Fruit fly (Drosophila melanogaster) whole organism, embryonic: ENCODE measurements around the gene Iris.

Experiments
- Abd-B ChIP-seq: fragments of 200-800 bp; sonication (Bioruptor generic); optimal IDR thresholded peaks from 2 replicates; lab custom pipeline; 2018; ENCODE audit warnings: missing biosample characterization, mild to moderate bottlenecking, missing genetic modification characterization, moderate library complexity
- Antp ChIP-seq: fragments of 200-800 bp; sonication (Bioruptor generic); optimal IDR thresholded peaks from 3 replicates; lab custom pipeline; 2016; ENCODE audit warnings: missing biosample characterization, missing genetic modification characterization
- CG10565 ChIP-seq: fragments of 200-800 bp; sonication (Bioruptor generic); optimal IDR thresholded peaks from 3 replicates; lab custom pipeline; 2016; ENCODE audit warnings: missing biosample characterization, mild to moderate bottlenecking, missing genetic modification characterization
- CG11560 ChIP-seq: fragments of 200-800 bp; sonication (Bioruptor generic); IDR thresholded peaks from 3 replicates; pipeline ENCODE4 v1.3.6; 2022; ENCODE audit warnings: missing biosample characterization, missing genetic modification characterization
- CG11695 ChIP-seq: fragments of 200-800 bp; sonication (Bioruptor generic); IDR thresholded peaks from 3 replicates; pipeline ENCODE4 v1.3.6; 2022; ENCODE audit warnings: missing biosample characterization, missing genetic modification characterization
- CG12769 ChIP-seq: fragments of 200-800 bp; sonication (Bioruptor generic); optimal IDR thresholded peaks from 2 replicates; lab custom pipeline; 2019; ENCODE audit warnings: missing biosample characterization, mild to moderate bottlenecking, missing genetic modification characterization, moderate library complexity
- CG13424 ChIP-seq: fragments of 200-800 bp; sonication (Bioruptor generic); optimal IDR thresholded peaks from 2 replicates; lab custom pipeline; 2019; ENCODE audit warnings: missing biosample characterization, mild to moderate bottlenecking, missing genetic modification characterization, moderate library complexity
- CG14965 ChIP-seq: fragments of 200-800 bp; sonication (Bioruptor generic); optimal IDR thresholded peaks from 2 replicates; lab custom pipeline; 2016; ENCODE audit warnings: missing biosample characterization, missing genetic modification characterization, borderline replicate concordance
- CG15011 ChIP-seq: fragments of 200-800 bp; sonication (Bioruptor generic); optimal IDR thresholded peaks from 3 replicates; lab custom pipeline; 2018; ENCODE audit warnings: missing biosample characterization, mild to moderate bottlenecking, missing genetic modification characterization
- CG15479 ChIP-seq: fragments of 200-800 bp; sonication (Bioruptor generic); optimal IDR thresholded peaks from 3 replicates; lab custom pipeline; 2019; ENCODE audit warnings: missing biosample characterization, mild to moderate bottlenecking, missing genetic modification characterization, moderate library complexity
- CG15696 ChIP-seq: fragments of 200-800 bp; sonication (Bioruptor generic); optimal IDR thresholded peaks from 2 replicates; lab custom pipeline; 2019; ENCODE audit warnings: missing biosample characterization, mild to moderate bottlenecking, missing genetic modification characterization, moderate library complexity
- CG17359 ChIP-seq: fragments of 200-800 bp; sonication (Bioruptor generic); optimal IDR thresholded peaks from 3 replicates; lab custom pipeline; 2018; ENCODE audit warnings: missing biosample characterization, mild to moderate bottlenecking, missing genetic modification characterization, moderate library complexity
- CG4404 ChIP-seq: fragments of 200-800 bp; sonication (Bioruptor generic); IDR thresholded peaks from 2 replicates; pipeline ENCODE4 v1.3.6; 2022; ENCODE audit warnings: missing biosample characterization, missing genetic modification characterization
- CG6689 ChIP-seq: fragments of 200-800 bp; sonication (Bioruptor generic); IDR thresholded peaks from 2 replicates; pipeline ENCODE4 v1.3.6; 2022; ENCODE audit warnings: missing biosample characterization, missing genetic modification characterization
- CG7372 ChIP-seq: fragments of 200-800 bp; sonication (Bioruptor generic); IDR thresholded peaks from 2 replicates; pipeline ENCODE4 v1.3.6; 2022; ENCODE audit warnings: missing biosample characterization, missing genetic modification characterization
- CG8281 ChIP-seq: fragments of 200-800 bp; sonication (Bioruptor generic); optimal IDR thresholded peaks from 2 replicates; lab custom pipeline; 2018; ENCODE audit warnings: missing biosample characterization, mild to moderate bottlenecking, missing genetic modification characterization, moderate library complexity
- CoRest ChIP-seq: fragments of 200-800 bp; sonication (Bioruptor generic); optimal IDR thresholded peaks from 3 replicates; lab custom pipeline; 2018; ENCODE audit warnings: missing biosample characterization, mild to moderate bottlenecking, missing genetic modification characterization, moderate library complexity
- D ChIP-seq, 2 experiments: fragments of 200-800 bp in 1 of 2; fragments of >200 bp in 1 of 2; sonication (Bioruptor generic) in 1 of 2; optimal IDR thresholded peaks; 2 replicates in 1 of 2; 3 replicates in 1 of 2; lab custom pipeline; 2017; ENCODE audit warnings: mild to moderate bottlenecking in 1 of 2, missing biosample characterization in 1 of 2, missing genetic modification characterization in 1 of 2, missing genetic modification reagents in 1 of 2
- E2f2 ChIP-seq: fragments of 200-800 bp; sonication (Bioruptor generic); IDR thresholded peaks from 2 replicates; pipeline ENCODE4 v1.3.6; 2022; ENCODE audit warnings: missing biosample characterization, missing genetic modification characterization
- Ets97D ChIP-seq: fragments of 200-800 bp; sonication (Bioruptor generic); optimal IDR thresholded peaks from 3 replicates; lab custom pipeline; 2016; ENCODE audit warnings: missing biosample characterization, missing genetic modification characterization
- Gug ChIP-seq: fragments of 200-800 bp; sonication (Bioruptor generic); IDR thresholded peaks from 4 replicates; pipeline ENCODE4 v1.3.6; 2022; ENCODE audit warnings: missing biosample characterization, missing genetic modification characterization
- HLHmδ ChIP-seq: fragments of 200-800 bp; sonication (Bioruptor generic); optimal IDR thresholded peaks from 2 replicates; lab custom pipeline; 2018; ENCODE audit warnings: missing biosample characterization, mild to moderate bottlenecking, missing genetic modification characterization, moderate library complexity
- Meics ChIP-seq: fragments of 200-800 bp; sonication (Bioruptor generic); optimal IDR thresholded peaks from 2 replicates; lab custom pipeline; 2017; ENCODE audit warnings: missing biosample characterization, mild to moderate bottlenecking, missing genetic modification characterization
- Oaz ChIP-seq: fragments of 200-800 bp; sonication (Bioruptor generic); IDR thresholded peaks from 2 replicates; pipeline ENCODE4 v1.3.6; 2022; ENCODE audit warnings: missing biosample characterization, missing genetic modification characterization
- Oli ChIP-seq: fragments of 200-800 bp; sonication (Bioruptor generic); optimal IDR thresholded peaks from 2 replicates; lab custom pipeline; 2018; ENCODE audit warnings: missing biosample characterization, mild to moderate bottlenecking, missing genetic modification characterization, moderate library complexity
- Scr ChIP-seq: fragments of 200-800 bp; sonication (Bioruptor generic); IDR thresholded peaks from 2 replicates; pipeline ENCODE4 v1.3.6; 2022; ENCODE audit warnings: missing biosample characterization, missing genetic modification characterization; ENCODE audit not compliant: partially characterized antibody
- YL-1 ChIP-seq: fragments of 200-800 bp; sonication (Bioruptor generic); optimal IDR thresholded peaks from 3 replicates; lab custom pipeline; 2017; ENCODE audit warnings: missing biosample characterization, mild to moderate bottlenecking, missing genetic modification characterization
- ato ChIP-seq: fragments of 200-800 bp; sonication (Bioruptor generic); IDR thresholded peaks from 2 replicates; pipeline ENCODE4 v1.3.6; 2022; ENCODE audit warnings: missing biosample characterization, missing genetic modification characterization; ENCODE audit not compliant: partially characterized antibody
- bowl ChIP-seq: fragments of 200-800 bp; sonication (Bioruptor generic); IDR thresholded peaks from 2 replicates; pipeline ENCODE4 v1.3.6; 2022; ENCODE audit warnings: missing biosample characterization, missing genetic modification characterization
- btn ChIP-seq: fragments of 200-800 bp; sonication (Bioruptor generic); optimal IDR thresholded peaks from 2 replicates; lab custom pipeline; 2016; ENCODE audit warnings: missing biosample characterization, missing genetic modification characterization
- cg ChIP-seq: fragments of 200-800 bp; sonication (Bioruptor generic); optimal IDR thresholded peaks from 3 replicates; lab custom pipeline; 2019; ENCODE audit warnings: missing biosample characterization, mild to moderate bottlenecking, missing genetic modification characterization, moderate library complexity
- corto ChIP-seq: fragments of 200-800 bp; sonication (Bioruptor generic); optimal IDR thresholded peaks from 2 replicates; lab custom pipeline; 2016; ENCODE audit warnings: missing biosample characterization, mild to moderate bottlenecking, missing genetic modification characterization, moderate library complexity
- dan ChIP-seq: fragments of 200-800 bp; sonication (Bioruptor generic); IDR thresholded peaks from 2 replicates; pipeline ENCODE4 v1.3.6; 2022; ENCODE audit warnings: missing biosample characterization, missing genetic modification characterization
- dmrt11E ChIP-seq: fragments of 200-800 bp; sonication (Bioruptor generic); optimal IDR thresholded peaks from 3 replicates; lab custom pipeline; 2018; ENCODE audit warnings: missing biosample characterization, mild to moderate bottlenecking, missing genetic modification characterization, moderate library complexity
- fru ChIP-seq: fragments of >200 bp; optimal IDR thresholded peaks from 2 replicates; lab custom pipeline; 2017
- gce ChIP-seq: fragments of 200-800 bp; sonication (Bioruptor generic); IDR thresholded peaks from 3 replicates; pipeline ENCODE4 v1.3.6; 2022; ENCODE audit warnings: missing biosample characterization, missing genetic modification characterization
- ind ChIP-seq: fragments of 200-800 bp; sonication (Bioruptor generic); optimal IDR thresholded peaks from 3 replicates; lab custom pipeline; 2016; ENCODE audit warnings: missing biosample characterization, missing genetic modification characterization
- lmd ChIP-seq: fragments of 200-800 bp; sonication (Bioruptor generic); IDR thresholded peaks from 2 replicates; pipeline ENCODE4 v1.3.6; 2022; ENCODE audit warnings: missing biosample characterization, missing genetic modification characterization
- otp ChIP-seq: fragments of 200-800 bp; sonication (Bioruptor generic); IDR thresholded peaks from 3 replicates; pipeline ENCODE4, ENCODE4 v1.3.6; 2022; ENCODE audit warnings: missing biosample characterization, missing genetic modification characterization
- pho ChIP-seq: fragments of 200-800 bp; sonication (Bioruptor generic); optimal IDR thresholded peaks from 2 replicates; lab custom pipeline; 2016; ENCODE audit warnings: missing biosample characterization, missing genetic modification characterization
- row ChIP-seq: fragments of 200-800 bp; sonication (Bioruptor generic); IDR thresholded peaks from 3 replicates; pipeline ENCODE4 v1.3.6; 2022; ENCODE audit warnings: missing biosample characterization, missing genetic modification characterization
- sim ChIP-seq: fragments of 200-800 bp; sonication (Bioruptor generic); IDR thresholded peaks from 2 replicates; pipeline ENCODE4 v1.3.6; 2022; ENCODE audit warnings: missing biosample characterization, missing genetic modification characterization
- sr ChIP-seq: fragments of 200-800 bp; sonication (Bioruptor generic); IDR thresholded peaks from 3 replicates; pipeline ENCODE4 v1.3.6; 2022; ENCODE audit warnings: missing biosample characterization, missing genetic modification characterization
- stc ChIP-seq: fragments of 200-800 bp; sonication (Bioruptor generic); IDR thresholded peaks from 2 replicates; pipeline ENCODE4 v1.3.6; 2022; ENCODE audit warnings: missing biosample characterization, missing genetic modification characterization
- usp ChIP-seq: fragments of >200 bp; optimal IDR thresholded peaks from 2 replicates; lab custom pipeline; 2017; ENCODE audit warnings: missing biosample characterization, missing genetic modification characterization
- wor ChIP-seq: fragments of 200-800 bp; sonication (Bioruptor generic); IDR thresholded peaks from 2 replicates; pipeline ENCODE4 v1.3.6; 2022; ENCODE audit warnings: missing biosample characterization, missing genetic modification characterization
- yki ChIP-seq: fragments of >200 bp; optimal IDR thresholded peaks from 3 replicates; lab custom pipeline; 2018
- zen ChIP-seq: fragments of 200-800 bp; sonication (Bioruptor generic); optimal IDR thresholded peaks from 3 replicates; lab custom pipeline; 2018; ENCODE audit warnings: missing biosample characterization, mild to moderate bottlenecking, missing genetic modification characterization, moderate library complexity

Gene Iris

dm6 chr2L:1118880-1119809, 14.8 kb downstream of the Iris start (continued):
- TF ChIP-seq pho (GFP tag; lab: Kevin White, UChicago): peak; percentile 77
- TF ChIP-seq row: peak; percentile 98
- TF ChIP-seq sr (GFP tag; lab: Robert Waterston, UW): peak; percentile 48; the same call in 1 of the 3 replicates
- TF ChIP-seq cg (GFP tag; lab: Kevin White, UChicago): peak; percentile 14
- TF ChIP-seq D (optimal IDR thresholded peaks at IDR 0.05; lab: Kevin White, UChicago): no peak
- peak; percentile 32 for TF ChIP-seq D (GFP tag; optimal IDR thresholded peaks at IDR 0.05; lab: Kevin White, UChicago)
- no peak for TF ChIP-seq sim (GFP tag; lab: Robert Waterston, UW)
- TF ChIP-seq CG4404 (GFP tag; lab: Robert Waterston, UW): peak; percentile 66
- TF ChIP-seq btn (GFP tag; lab: Kevin White, UChicago): no peak
- peak; percentile 50 for TF ChIP-seq CG15011 (GFP tag; lab: Kevin White, UChicago)
- TF ChIP-seq CG8281 (tag; lab: Kevin White, UChicago): no peak
- peak; percentile 44 for TF ChIP-seq E2f2
- peak; percentile 87 for TF ChIP-seq corto (GFP tag; lab: Kevin White, UChicago)
- peak; percentile 85 for TF ChIP-seq CG6689
- TF ChIP-seq zen (tag; lab: Kevin White, UChicago): peak; percentile 55
- peak; percentile 93 for TF ChIP-seq CG12769 (tag; lab: Kevin White, UChicago)
- peak; percentile 47; the same call in 1 of the 2 replicates for TF ChIP-seq wor (GFP tag; lab: Robert Waterston, UW)
- TF ChIP-seq CG14965: no peak
- TF ChIP-seq stc: peak; percentile 64
- TF ChIP-seq Oli (tag; lab: Kevin White, UChicago): peak; percentile 64
- TF ChIP-seq Gug (GFP tag; lab: Robert Waterston, UW): peak; percentile 63; the same call in 2 of the 4 replicates
- no peak for TF ChIP-seq yki (lab: Kevin White, UChicago)
- TF ChIP-seq otp (GFP tag; lab: Robert Waterston, UW): peak; percentile 40; the same call in 1 of the 3 replicates
- TF ChIP-seq CG11560: peak; percentile 49
- no peak for TF ChIP-seq Scr
- peak; percentile 33 for TF ChIP-seq HLHmδ
- no peak for TF ChIP-seq CG15696 (tag; lab: Kevin White, UChicago)
- peak; percentile 40 for TF ChIP-seq Abd-B (GFP tag; lab: Kevin White, UChicago)
- TF ChIP-seq dan (GFP tag; lab: Robert Waterston, UW): 0 out of 2 replicates have a peak, but pooled peaks have one; percentile 21
- TF ChIP-seq bowl: peak; percentile 44; the same call in 1 of the 2 replicates
- TF ChIP-seq CG17359 (tag; lab: Kevin White, UChicago): peak; percentile 54
- peak; percentile 80 for TF ChIP-seq Meics (GFP tag; lab: Kevin White, UChicago)
- TF ChIP-seq CG13424: peak; percentile 59
- TF ChIP-seq fru (lab: Kevin White, UChicago): peak; percentile 50
- no peak for TF ChIP-seq CG10565 (GFP tag; lab: Kevin White, UChicago)
- peak; percentile 19 for TF ChIP-seq dmrt11E (tag; lab: Kevin White, UChicago)
- TF ChIP-seq CG15479 (GFP tag; lab: Kevin White, UChicago): peak; percentile 78
- TF ChIP-seq YL-1 (GFP tag; lab: Kevin White, UChicago): no peak
- peak; percentile 71 for TF ChIP-seq ind (GFP tag; lab: Kevin White, UChicago)
- no peak for TF ChIP-seq ato
- peak; percentile 71 for TF ChIP-seq CoRest (tag; lab: Kevin White, UChicago)
- TF ChIP-seq Antp (GFP tag; lab: Kevin White, UChicago): peak; percentile 21
- no peak for TF ChIP-seq usp (GFP tag; lab: Kevin White, UChicago)
- peak; percentile 65 for TF ChIP-seq CG7372
- peak; percentile 82 for TF ChIP-seq lmd (GFP tag; lab: Robert Waterston, UW)
- peak; percentile 44 for TF ChIP-seq Ets97D (GFP tag; lab: Kevin White, UChicago)
- TF ChIP-seq CG11695 (GFP tag; lab: Robert Waterston, UW): peak; percentile 77; the same call in 2 of the 3 replicates
- TF ChIP-seq gce (GFP tag; lab: Robert Waterston, UW): no peak
- TF ChIP-seq Oaz (GFP tag; lab: Robert Waterston, UW): peak; percentile 61
